Worm (Caenorhabditis elegans) whole organism, L4 larva: Measurements from ENCODE around the gene grd-11.

ENCODE experiments used
- F49E8.2 ChIP-seq: sonication (generic microtip); optimal IDR thresholded peaks from 2 replicates; lab custom pipeline; 2016; ENCODE audit warnings: missing compliant biosample characterization, mild to moderate bottlenecking, missing genetic modification characterization, borderline replicate concordance
- ceh-20 ChIP-seq: fragments of 200-800 bp; sonication (Bioruptor generic); IDR thresholded peaks from 2 replicates; pipeline ENCODE4 v1.3.6; 2022; ENCODE audit warnings: missing genetic modification reagents, missing genetic modification characterization, missing compliant biosample characterization
- ceh-44 ChIP-seq: fragments of 200-800 bp; sonication (Bioruptor generic); IDR thresholded peaks from 2 replicates; pipeline ENCODE4 v1.3.6; 2022; ENCODE audit warnings: missing genetic modification reagents, missing genetic modification characterization, missing compliant biosample characterization
- nhr-237 ChIP-seq: sonication (generic microtip); optimal IDR thresholded peaks from 2 replicates; lab custom pipeline; 2017; ENCODE audit warnings: missing biosample characterization, missing genetic modification characterization
- nhr-28 ChIP-seq: fragments of 150-350 bp; optimal IDR thresholded peaks from 2 replicates; lab custom pipeline; 2014; ENCODE audit warnings: missing biosample characterization, missing genetic modification characterization
- pha-4 ChIP-seq, 2 experiments: fragments of 150-350 bp in 1 of 2; fragments of 200-800 bp in 1 of 2; sonication (Bioruptor generic) in 1 of 2; IDR thresholded peaks in 1 of 2; optimal IDR thresholded peaks in 1 of 2; 2 replicates each; pipeline versions ENCODE4 v1.3.6 to Lab custom; 2014 to 2022; ENCODE audit warnings: missing genetic modification characterization in 2 of 2, missing genetic modification reagents in 2 of 2, missing biosample characterization in 1 of 2, missing compliant biosample characterization in 1 of 2
- unc-130 ChIP-seq: sonication (generic microtip); optimal IDR thresholded peaks from 2 replicates; lab custom pipeline; 2016; ENCODE audit warnings: missing genetic modification reagents, missing genetic modification characterization, missing compliant biosample characterization
- zip-11 ChIP-seq: fragments of 200-800 bp; sonication (Bioruptor generic); IDR thresholded peaks from 2 replicates; pipeline ENCODE4 v1.3.6; 2022; ENCODE audit warnings: missing genetic modification characterization, missing compliant biosample characterization

DNA sequence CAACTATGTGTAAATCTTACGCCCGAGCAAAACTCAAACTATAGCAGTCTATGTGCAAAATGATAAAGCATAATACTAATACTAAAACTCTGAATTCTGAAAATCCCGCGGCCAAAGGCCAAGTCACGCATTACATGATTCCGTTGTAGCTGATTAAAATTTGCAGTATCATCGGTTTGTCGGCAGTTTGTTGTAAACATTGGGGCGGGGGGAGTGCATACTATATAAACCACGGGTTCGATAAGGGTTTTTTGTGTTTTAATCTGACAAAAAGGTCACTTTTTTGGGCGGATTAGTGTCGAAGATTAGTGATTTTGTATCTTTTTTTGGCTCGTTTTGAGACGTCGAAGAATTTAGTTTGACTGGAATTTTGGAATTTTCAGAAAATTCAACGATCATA lies 17.9 kb downstream of the grd-11 start:
- TF ChIP-seq pha-4 (GFP tag; IDR thresholded peaks at IDR 0.05; lab: Robert Waterston, UW), result no peak
- no peak for TF ChIP-seq pha-4 (tag; optimal IDR thresholded peaks at IDR 0.05; lab: Kevin White, UChicago)
- no peak for TF ChIP-seq ceh-20 (GFP tag; lab: Robert Waterston, UW)
- no peak for TF ChIP-seq ceh-44 (GFP tag; lab: Robert Waterston, UW)
- TF ChIP-seq zip-11, result no peak
- peak; percentile 60 for TF ChIP-seq nhr-28 (tag; lab: Kevin White, UChicago)
- TF ChIP-seq F49E8.2 (tag; lab: Kevin White, UChicago), result no peak
- TF ChIP-seq unc-130, result no peak
- TF ChIP-seq nhr-237 (tag; lab: Kevin White, UChicago), result no peak
